Comparison of ENCODE assay signal across 2 worm cellular contexts in the genomic region with DNA sequence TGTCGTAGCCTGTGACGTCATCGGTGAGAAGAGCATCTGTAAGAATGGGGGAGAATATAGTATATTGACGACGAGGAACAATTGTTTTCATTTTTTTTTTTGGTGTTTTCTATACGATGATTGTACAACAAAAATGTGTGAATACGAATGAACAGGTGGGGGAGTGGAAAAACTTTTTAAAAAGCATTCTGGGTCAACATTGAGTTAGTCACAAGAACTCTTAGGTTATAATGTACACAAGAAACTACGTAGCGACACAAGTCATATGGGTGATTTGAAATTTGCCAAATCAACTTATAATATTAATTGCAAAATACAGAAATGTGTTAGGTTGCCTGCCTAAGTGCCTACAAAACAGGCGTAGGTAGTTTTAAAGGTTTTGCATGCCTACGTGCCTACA.
TF ChIP-seq lines count a peak whose summit lies in the region.

No protein-coding gene starts in this region.

TF ChIP-seq in whole organism, L3 larva, 47 proteins besides CTCF, POLR2A, EP300 and RAD21:
- TF ChIP-seq pha-4 (tag; optimal IDR thresholded peaks at IDR 0.05; lab: Kevin White, UChicago) = peak; percentile 73
- TF ChIP-seq lin-15B (tag; optimal IDR thresholded peaks at IDR 0.05; lab: Kevin White, UChicago) = no peak

TF ChIP-seq in whole organism, mixed stage, embryonic, 35 proteins besides CTCF, POLR2A, EP300 and RAD21:
- TF ChIP-seq ceh-83 (GFP tag; optimal IDR thresholded peaks at IDR 0.05; lab: Kevin White, UChicago) = no peak
- peak; percentile 38 for TF ChIP-seq zip-8 (tag; optimal IDR thresholded peaks at IDR 0.05; lab: Kevin White, UChicago)
